Fruit fly (Drosophila melanogaster) S2 (cell line): ENCODE data around the gene sra.

Experiments
- CG8478 ChIP-seq: fragments of >200 bp; optimal IDR thresholded peaks from 2 replicates; lab custom pipeline; 2018
- CTCF ChIP-seq, 2 experiments: fragments of >200 bp; optimal IDR thresholded peaks; 2 replicates each; lab custom pipeline; 2018

- no peak for TF ChIP-seq CG8478 (lab: Kevin White, UChicago)
- no peak for TF ChIP-seq CTCF (optimal IDR thresholded peaks at IDR 0.05; lab: Kevin White, UChicago)
Measured at dm6 chr3R:16234298-16234697, 47.5 kb downstream of the sra start.
